Fruit fly (Drosophila melanogaster) whole organism, prepupa: Measurements from ENCODE around the gene Syx18.

Experiments used
- Blimp-1 ChIP-seq: fragments of 200-800 bp; sonication (Bioruptor generic); optimal IDR thresholded peaks from 3 replicates; lab custom pipeline; 2017; ENCODE audit warnings: missing biosample characterization, missing genetic modification characterization, mild to moderate bottlenecking, moderate library complexity, missing genetic modification reagents
- CG10669 ChIP-seq: fragments of 200-800 bp; sonication (Bioruptor generic); optimal IDR thresholded peaks from 3 replicates; lab custom pipeline; 2018; ENCODE audit warnings: missing biosample characterization, mild to moderate bottlenecking, missing genetic modification characterization, moderate library complexity
- CG11294 ChIP-seq: fragments of 200-800 bp; sonication (Bioruptor generic); IDR thresholded peaks from 2 replicates; pipeline ENCODE4 v1.3.6; 2022; ENCODE audit warnings: missing biosample characterization, missing genetic modification characterization
- CG11762 ChIP-seq: fragments of 200-800 bp; sonication (Bioruptor generic); optimal IDR thresholded peaks from 3 replicates; lab custom pipeline; 2016; ENCODE audit warnings: missing biosample characterization, missing genetic modification characterization; ENCODE audit not compliant: insufficient read depth
- CG1621 ChIP-seq: fragments of 200-800 bp; sonication (Bioruptor generic); optimal IDR thresholded peaks from 3 replicates; lab custom pipeline; 2018; ENCODE audit warnings: missing biosample characterization, mild to moderate bottlenecking, missing genetic modification characterization
- CG16779 ChIP-seq: fragments of 200-800 bp; sonication (Bioruptor generic); optimal IDR thresholded peaks from 3 replicates; lab custom pipeline; 2017; ENCODE audit warnings: missing biosample characterization, mild to moderate bottlenecking, missing genetic modification characterization
- CG3032 ChIP-seq: fragments of 200-800 bp; optimal IDR thresholded peaks from 2 replicates; lab custom pipeline; 2019; ENCODE audit warnings: missing biosample characterization, mild to moderate bottlenecking, missing genetic modification characterization, moderate library complexity
- CG31627 ChIP-seq: fragments of 200-800 bp; sonication (Bioruptor generic); optimal IDR thresholded peaks from 3 replicates; lab custom pipeline; 2016; ENCODE audit warnings: missing biosample characterization, missing genetic modification characterization
- CG34406 ChIP-seq: fragments of 200-800 bp; sonication (Bioruptor generic); optimal IDR thresholded peaks from 3 replicates; lab custom pipeline; 2016; ENCODE audit warnings: missing biosample characterization, missing genetic modification characterization
- CG6163 ChIP-seq: fragments of 200-800 bp; sonication (Bioruptor generic); IDR thresholded peaks from 3 replicates; pipeline ENCODE4 v1.3.6; 2022; ENCODE audit warnings: missing biosample characterization, missing genetic modification characterization
- CG6276 ChIP-seq: fragments of 200-800 bp; sonication (Bioruptor generic); optimal IDR thresholded peaks from 2 replicates; lab custom pipeline; 2017; ENCODE audit warnings: missing biosample characterization, mild to moderate bottlenecking, missing genetic modification characterization
- CG6792 ChIP-seq: fragments of 200-800 bp; sonication (Bioruptor generic); optimal IDR thresholded peaks from 3 replicates; lab custom pipeline; 2016; ENCODE audit warnings: missing biosample characterization, missing genetic modification characterization
- CG6808 ChIP-seq: fragments of 200-800 bp; sonication (Bioruptor generic); optimal IDR thresholded peaks from 3 replicates; lab custom pipeline; 2017; ENCODE audit warnings: missing biosample characterization, missing genetic modification characterization, mild to moderate bottlenecking, moderate library complexity, missing genetic modification reagents
- CG7368 ChIP-seq: fragments of 200-800 bp; sonication (Bioruptor generic); optimal IDR thresholded peaks from 3 replicates; lab custom pipeline; 2016; ENCODE audit warnings: missing biosample characterization, missing genetic modification characterization
- CG8119 ChIP-seq: fragments of 200-800 bp; sonication (Bioruptor generic); IDR thresholded peaks from 3 replicates; pipeline ENCODE4 v1.3.6; 2022; ENCODE audit warnings: missing biosample characterization, missing genetic modification characterization
- CG9139 ChIP-seq: fragments of 200-800 bp; sonication (Bioruptor generic); optimal IDR thresholded peaks from 3 replicates; lab custom pipeline; 2017; ENCODE audit warnings: missing biosample characterization, mild to moderate bottlenecking, missing genetic modification characterization
- Eip78C ChIP-seq: fragments of 200-800 bp; sonication (Bioruptor generic); peaks from one replicate; lab custom pipeline; 2016; ENCODE audit warnings: missing biosample characterization, missing genetic modification characterization
- Eip93F ChIP-seq: fragments of 200-800 bp; sonication (Bioruptor generic); optimal IDR thresholded peaks from 2 replicates; lab custom pipeline; 2016; ENCODE audit warnings: missing biosample characterization, mild to moderate bottlenecking, missing genetic modification characterization
- Lpt ChIP-seq: fragments of 200-800 bp; sonication (Bioruptor generic); optimal IDR thresholded peaks from 3 replicates; lab custom pipeline; 2016; ENCODE audit warnings: missing biosample characterization, missing genetic modification characterization
- Met ChIP-seq: fragments of 200-800 bp; sonication (Bioruptor generic); optimal IDR thresholded peaks from 3 replicates; lab custom pipeline; 2016; ENCODE audit warnings: missing biosample characterization, missing genetic modification characterization
- Sox102F ChIP-seq: fragments of 200-800 bp; sonication (Bioruptor generic); optimal IDR thresholded peaks from 2 replicates; lab custom pipeline; 2016; ENCODE audit warnings: missing biosample characterization, mild to moderate bottlenecking, missing genetic modification characterization
- Sox14 ChIP-seq: fragments of 200-800 bp; sonication (Bioruptor generic); optimal IDR thresholded peaks from 3 replicates; lab custom pipeline; 2016; ENCODE audit warnings: missing biosample characterization, missing genetic modification characterization
- Sox15 ChIP-seq: fragments of 200-800 bp; sonication (Bioruptor generic); optimal IDR thresholded peaks from 3 replicates; lab custom pipeline; 2016; ENCODE audit warnings: missing biosample characterization, missing genetic modification characterization
- achi ChIP-seq: fragments of 200-800 bp; sonication (Bioruptor generic); optimal IDR thresholded peaks from 3 replicates; lab custom pipeline; 2016; ENCODE audit warnings: missing biosample characterization, missing genetic modification characterization
- cyc ChIP-seq: fragments of 200-800 bp; sonication (Bioruptor generic); optimal IDR thresholded peaks from 3 replicates; lab custom pipeline; 2016; ENCODE audit warnings: missing biosample characterization, missing genetic modification characterization
- dac ChIP-seq: fragments of 200-800 bp; sonication (Bioruptor generic); optimal IDR thresholded peaks from 2 replicates; lab custom pipeline; 2017; ENCODE audit warnings: missing biosample characterization, mild to moderate bottlenecking, missing genetic modification characterization
- eg ChIP-seq: fragments of 200-800 bp; sonication (Bioruptor generic); IDR thresholded peaks from 3 replicates; pipeline ENCODE4 v1.3.6; 2022; ENCODE audit warnings: missing biosample characterization, missing genetic modification characterization
- esn ChIP-seq: fragments of 200-800 bp; sonication (Bioruptor generic); optimal IDR thresholded peaks from 2 replicates; lab custom pipeline; 2016; ENCODE audit warnings: missing biosample characterization, mild to moderate bottlenecking, missing genetic modification characterization, moderate library complexity
- fkh ChIP-seq: fragments of 200-800 bp; sonication (Bioruptor generic); optimal IDR thresholded peaks from 3 replicates; lab custom pipeline; 2017; ENCODE audit warnings: missing biosample characterization, mild to moderate bottlenecking, missing genetic modification characterization, moderate library complexity
- net ChIP-seq: fragments of 200-800 bp; sonication (Bioruptor generic); optimal IDR thresholded peaks from 3 replicates; lab custom pipeline; 2016; ENCODE audit warnings: missing biosample characterization, missing genetic modification characterization
- pdm3 ChIP-seq: fragments of 200-800 bp; sonication (Bioruptor generic); optimal IDR thresholded peaks from 3 replicates; lab custom pipeline; 2016; ENCODE audit warnings: missing biosample characterization, missing genetic modification characterization
- salr ChIP-seq, 2 experiments: fragments of 200-800 bp; sonication (Bioruptor generic); optimal IDR thresholded peaks; 3 replicates each; lab custom pipeline; 2016 to 2018; ENCODE audit warnings: missing biosample characterization in 2 of 2, missing genetic modification characterization in 2 of 2, mild to moderate bottlenecking in 1 of 2
- spab ChIP-seq: fragments of 200-800 bp; sonication (Bioruptor generic); optimal IDR thresholded peaks from 2 replicates; lab custom pipeline; 2017; ENCODE audit warnings: missing biosample characterization, mild to moderate bottlenecking, missing genetic modification characterization, missing genetic modification reagents
- svp ChIP-seq: fragments of 200-800 bp; sonication (Bioruptor generic); peaks from one replicate; lab custom pipeline; 2016; ENCODE audit warnings: missing biosample characterization, missing genetic modification characterization
- topi ChIP-seq: fragments of 200-800 bp; sonication (Bioruptor generic); optimal IDR thresholded peaks from 3 replicates; lab custom pipeline; 2016; ENCODE audit warnings: missing biosample characterization, missing genetic modification characterization

Gene Syx18

dm6 chr3R:24634957-24635356, 9.6 kb upstream of the Syx18 start, which contains the start of gene MtnF:
MtnF (minus strand) TSS chr3R:24635165.
- no peak for TF ChIP-seq CG16779 (tag; lab: Kevin White, UChicago)
- no peak for TF ChIP-seq pdm3 (GFP tag; lab: Kevin White, UChicago)
- no peak for TF ChIP-seq Eip93F (GFP tag; lab: Kevin White, UChicago)
- no peak for TF ChIP-seq cyc (GFP tag; lab: Kevin White, UChicago)
- TF ChIP-seq CG6792 (GFP tag; lab: Kevin White, UChicago), result no peak

DNA sequence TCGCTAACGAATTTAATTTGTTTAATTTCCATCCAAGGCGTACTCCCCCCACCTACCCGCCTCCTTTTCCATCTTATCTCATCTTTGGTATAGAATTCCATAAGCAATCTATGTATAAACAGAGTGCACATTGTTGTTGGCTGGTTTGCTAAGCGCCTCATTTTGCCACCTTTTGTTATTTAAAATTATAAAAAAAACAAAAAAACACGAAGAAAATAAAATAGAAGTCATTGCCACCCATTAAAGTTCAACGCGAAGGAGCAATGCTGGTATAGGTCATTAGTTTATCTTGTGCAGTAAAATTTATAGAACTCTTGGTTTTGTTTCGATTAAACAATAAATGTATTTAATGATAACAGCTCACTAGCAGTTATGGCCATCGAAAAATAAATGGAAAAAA, 8.9 kb upstream of the Syx18 start:
- TF ChIP-seq svp (GFP tag; lab: Kevin White, UChicago) (peak; percentile 83), eg (GFP tag; lab: Robert Waterston, UW) (no peak)

dm6 chr3R:24629877-24630808, 4.8 kb upstream of the Syx18 start, which contains the start of gene Wsck:
Wsck (minus strand) TSS chr3R:24630075.
- TF ChIP-seq CG34406, result no peak
- no peak for TF ChIP-seq CG9139 (GFP tag; lab: Kevin White, UChicago)
- TF ChIP-seq salr (GFP tag; optimal IDR thresholded peaks at IDR 0.05; lab: Kevin White, UChicago), result no peak
- no peak for TF ChIP-seq CG31627 (GFP tag; lab: Kevin White, UChicago)
- no peak for TF ChIP-seq dac (GFP tag; lab: Kevin White, UChicago)
- TF ChIP-seq esn (GFP tag; lab: Kevin White, UChicago), result peak; percentile 39
- no peak for TF ChIP-seq CG11294 (GFP tag; lab: Robert Waterston, UW)
- no peak for TF ChIP-seq Eip93F (GFP tag; lab: Kevin White, UChicago)
- TF ChIP-seq achi (GFP tag; lab: Kevin White, UChicago), result no peak
- no peak for TF ChIP-seq Sox15 (GFP tag; lab: Kevin White, UChicago)
- TF ChIP-seq spab (GFP tag; lab: Kevin White, UChicago), result no peak
- TF ChIP-seq eg (GFP tag; lab: Robert Waterston, UW), result peak; percentile 37; the same call in 1 of the 3 replicates
- TF ChIP-seq CG7368, result no peak
- peak; percentile 24 for TF ChIP-seq net
- peak; percentile 21; the same call in 1 of the 3 replicates for TF ChIP-seq CG8119 (GFP tag; lab: Robert Waterston, UW)
- no peak for TF ChIP-seq Met (GFP tag; lab: Kevin White, UChicago)
- TF ChIP-seq CG10669 (GFP tag; lab: Kevin White, UChicago), result no peak
- no peak for TF ChIP-seq Blimp-1 (GFP tag; lab: Kevin White, UChicago)
- peak; percentile 53 for TF ChIP-seq Lpt (GFP tag; lab: Kevin White, UChicago)
- TF ChIP-seq CG3032 (tag; lab: Kevin White, UChicago), result no peak
- TF ChIP-seq CG6163 (GFP tag; lab: Robert Waterston, UW), result peak; percentile 55; the same call in 1 of the 3 replicates
- TF ChIP-seq CG6808 (GFP tag; lab: Kevin White, UChicago), result no peak
- peak; percentile 96 for TF ChIP-seq Sox14 (GFP tag; lab: Kevin White, UChicago)
- TF ChIP-seq Sox102F (GFP tag; lab: Kevin White, UChicago), result no peak
- TF ChIP-seq cyc (GFP tag; lab: Kevin White, UChicago), result no peak
- no peak for TF ChIP-seq CG6276 (GFP tag; lab: Kevin White, UChicago)
- peak; percentile 67 for TF ChIP-seq CG1621 (tag; lab: Kevin White, UChicago)
- no peak for TF ChIP-seq CG11762 (GFP tag; lab: Kevin White, UChicago)
- TF ChIP-seq Eip78C, result peak; percentile 71
- no peak for TF ChIP-seq topi
- peak; percentile 98 for TF ChIP-seq fkh
